Worm (Caenorhabditis elegans): Measurements from ENCODE around the gene mua-6.

Gene mua-6

ce11 chrX:16271147-16271546 lies 5.7 kb upstream of the mua-6 start (continued):
- TF ChIP-seq ztf-7 (tag; optimal IDR thresholded peaks at IDR 0.05) (peak; percentile 18), dpl-1 (GFP tag; optimal IDR thresholded peaks at IDR 0.05) (peak; percentile 4), ceh-82 (tag; optimal IDR thresholded peaks at IDR 0.05) (no peak), sdz-12 (GFP tag; optimal IDR thresholded peaks at IDR 0.05) (no peak), ama-1 (optimal IDR thresholded peaks at IDR 0.05) (no peak), nhr-237 (tag; optimal IDR thresholded peaks at IDR 0.05) (no peak), R02D3.7 (tag; optimal IDR thresholded peaks at IDR 0.05) (no peak), ctbp-1 (GFP tag; IDR thresholded peaks at IDR 0.05) (peak; percentile 63), nhr-11 (tag; optimal IDR thresholded peaks at IDR 0.05) (no peak), ces-1 (GFP tag; optimal IDR thresholded peaks at IDR 0.05) (no peak), ceh-28 (tag; optimal IDR thresholded peaks at IDR 0.05) (no peak), Y75B8A.6 (GFP tag; IDR thresholded peaks at IDR 0.05) (0 out of 2 replicates have a peak, but pooled peaks have one; percentile 78), ceh-20 (GFP tag; IDR thresholded peaks at IDR 0.05) (peak; percentile 22; the same call in 1 of the 2 replicates), mes-2 (tag; optimal IDR thresholded peaks at IDR 0.05; ENCODE audit: poor library complexity, severe bottlenecking) (peak; percentile 65), ZK546.5 (tag; optimal IDR thresholded peaks at IDR 0.05) (no peak), zip-11 (GFP tag; IDR thresholded peaks at IDR 0.05) (0 out of 2 replicates have a peak, but pooled peaks have one; percentile 51), ZK337.2 (GFP tag; IDR thresholded peaks at IDR 0.05) (peak; percentile 46; the same call in 1 of the 2 replicates), egl-43 (GFP tag; IDR thresholded peaks at IDR 0.05) (peak; percentile 83), gei-8 (GFP tag; optimal IDR thresholded peaks at IDR 0.05) (peak; percentile 53), ceh-32 (tag; optimal IDR thresholded peaks at IDR 0.05; ENCODE audit: poor library complexity) (no peak), unc-39 (tag; optimal IDR thresholded peaks at IDR 0.05) (no peak), saeg-2 (GFP tag; IDR thresholded peaks at IDR 0.05) (peak; percentile 52; the same call in 1 of the 2 replicates), nhr-41 (GFP tag; IDR thresholded peaks at IDR 0.05) (peak; percentile 34; the same call in 1 of the 2 replicates), duxl-1 (tag; optimal IDR thresholded peaks at IDR 0.05; ENCODE audit: poor library complexity) (peak; percentile 53), daf-8 (GFP tag; IDR thresholded peaks at IDR 0.05) (no peak), Y105C5A.15 (GFP tag; IDR thresholded peaks at IDR 0.05) (no peak), lin-38 (GFP tag; IDR thresholded peaks at IDR 0.05) (no peak; the same call in 1 of the 2 replicates), nhr-28 (tag; optimal IDR thresholded peaks at IDR 0.05) (peak; percentile 27), zfp-3 (GFP tag; conservative IDR thresholded peaks at IDR 0.05) (0 out of 2 replicates have a peak, but pooled peaks have one; percentile 53), hif-1 (tag; optimal IDR thresholded peaks at IDR 0.05) (peak in 1 of 2 experiments; percentile 4), pqm-1 (tag; optimal IDR thresholded peaks at IDR 0.05) (no peak), lin-1 (GFP tag; IDR thresholded peaks at IDR 0.05) (no peak), lim-7 (GFP tag; IDR thresholded peaks at IDR 0.05) (peak; percentile 86), nhr-76 (tag; optimal IDR thresholded peaks at IDR 0.05) (no peak), dmd-6 (GFP tag; IDR thresholded peaks at IDR 0.05) (peak; percentile 43), nhr-25 (tag; optimal IDR thresholded peaks at IDR 0.05; ENCODE audit: borderline replicate concordance, insufficient read depth) (no peak), unc-62 (GFP tag; optimal IDR thresholded peaks at IDR 0.05 in 1 of 2) (peak in 1 of 2 experiments; percentile 81), unc-62 (tag; optimal IDR thresholded peaks at IDR 0.05) (no peak), dmd-8 (GFP tag; IDR thresholded peaks at IDR 0.05) (peak; percentile 70; the same call in 1 of the 2 replicates), spr-1 (tag; optimal IDR thresholded peaks at IDR 0.05) (peak; percentile 4), F44E2.7 (GFP tag; IDR thresholded peaks at IDR 0.05) (0 out of 2 replicates have a peak, but pooled peaks have one; percentile 34), rbr-2 (tag; optimal IDR thresholded peaks at IDR 0.05) (peak; percentile 35), nhr-77 (tag; optimal IDR thresholded peaks at IDR 0.05) (no peak), dve-1 (tag; optimal IDR thresholded peaks at IDR 0.05; ENCODE audit: insufficient read depth) (peak; percentile 65), skn-1 (tag; optimal IDR thresholded peaks at IDR 0.05) (no peak), mxl-3 (GFP tag; optimal IDR thresholded peaks at IDR 0.05) (no peak), D1046.2 (GFP tag; IDR thresholded peaks at IDR 0.05) (no peak), dmd-9 (GFP tag; IDR thresholded peaks at IDR 0.05) (no peak; the same call in 1 of the 2 replicates), lir-3 (tag; optimal IDR thresholded peaks at IDR 0.05) (peak; percentile 49), daf-19 (GFP tag; conservative IDR thresholded peaks at IDR 0.05) (0 out of 2 replicates have a peak, but pooled peaks have one; percentile 61), attf-4 (tag; optimal IDR thresholded peaks at IDR 0.05) (no peak)
